Worm (Caenorhabditis elegans): ENCODE data around the gene srx-63.

srx-63 gene

DNA sequence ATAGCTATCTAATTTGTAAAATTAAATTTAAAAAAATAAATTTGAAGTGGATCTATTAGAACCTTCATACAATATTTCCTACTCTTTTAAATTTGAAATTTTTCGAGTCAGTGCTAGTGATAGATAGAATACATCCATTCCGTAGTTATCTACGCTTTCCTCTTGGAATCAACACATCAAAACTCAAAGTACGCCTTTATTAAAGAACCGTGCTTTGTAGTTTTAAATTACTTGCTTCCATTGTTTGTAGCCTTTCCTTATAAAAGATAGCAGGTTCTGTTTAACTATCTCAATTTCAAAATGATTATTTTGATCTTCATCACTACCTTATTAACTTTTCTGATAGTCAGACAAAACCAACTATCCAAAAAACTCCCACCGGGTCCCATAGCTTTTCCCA is 13.6 kb downstream of the srx-63 start, which contains the start of gene cyp-35B3:
cyp-35B3 (plus strand) TSS at position 301 of the 400 bp plus-strand sequence.
- no peak for TF ChIP-seq nhr-10 (tag; optimal IDR thresholded peaks at IDR 0.05)
- no peak for TF ChIP-seq nhr-77 (tag; optimal IDR thresholded peaks at IDR 0.05)
- no peak for TF ChIP-seq gmeb-1 (tag; optimal IDR thresholded peaks at IDR 0.05)

DNA sequence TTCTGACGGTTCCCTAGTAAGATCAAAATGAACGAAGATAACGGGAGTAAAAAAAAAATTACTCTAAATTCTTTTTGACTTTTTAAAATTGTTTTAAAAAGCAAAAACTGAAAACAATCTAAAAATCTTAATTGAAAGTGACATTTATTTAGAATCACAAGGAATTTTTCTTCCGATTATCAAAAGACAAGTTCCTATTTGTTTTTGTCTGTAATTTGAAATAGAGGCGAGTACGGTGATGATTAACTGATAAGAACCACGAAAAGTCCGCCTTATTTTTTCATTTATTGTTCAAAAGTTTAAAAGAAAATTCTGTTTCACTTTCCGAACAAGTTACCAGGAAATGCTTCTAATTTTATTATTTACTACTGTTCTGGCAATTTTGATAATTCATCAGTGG is 18.3 kb downstream of the srx-63 start, which contains the start of gene dach-1:
dach-1 (plus strand) TSS at position 301 of the 400 bp plus-strand sequence.
- TF ChIP-seq nhr-129 (tag; optimal IDR thresholded peaks at IDR 0.05) (no peak), elt-1 (tag; optimal IDR thresholded peaks at IDR 0.05) (no peak), alr-1 (tag; optimal IDR thresholded peaks at IDR 0.05) (no peak), nhr-21 (tag; optimal IDR thresholded peaks at IDR 0.05) (no peak), nhr-11 (tag; optimal IDR thresholded peaks at IDR 0.05) (no peak), F13H6.1 (tag; optimal IDR thresholded peaks at IDR 0.05) (no peak), lin-11 (tag; optimal IDR thresholded peaks at IDR 0.05) (no peak), snpc-4 (tag; optimal IDR thresholded peaks at IDR 0.05) (no peak), R02D3.7 (tag; optimal IDR thresholded peaks at IDR 0.05) (no peak), ceh-16 (tag; optimal IDR thresholded peaks at IDR 0.05) (no peak), nhr-237 (tag; optimal IDR thresholded peaks at IDR 0.05) (no peak), blmp-1 (tag; optimal IDR thresholded peaks at IDR 0.05; ENCODE audit: insufficient read depth) (no peak), aly-2 (tag; optimal IDR thresholded peaks at IDR 0.05) (no peak), sma-9 (GFP tag; optimal IDR thresholded peaks at IDR 0.05) (no peak), sma-9 (tag; optimal IDR thresholded peaks at IDR 0.05) (no peak), unc-62 (GFP tag; optimal IDR thresholded peaks at IDR 0.05) (no peak), nhr-6 (tag; optimal IDR thresholded peaks at IDR 0.05) (no peak), ama-1 (optimal IDR thresholded peaks at IDR 0.05) (no peak), peb-1 (tag; optimal IDR thresholded peaks at IDR 0.05) (no peak)

DNA sequence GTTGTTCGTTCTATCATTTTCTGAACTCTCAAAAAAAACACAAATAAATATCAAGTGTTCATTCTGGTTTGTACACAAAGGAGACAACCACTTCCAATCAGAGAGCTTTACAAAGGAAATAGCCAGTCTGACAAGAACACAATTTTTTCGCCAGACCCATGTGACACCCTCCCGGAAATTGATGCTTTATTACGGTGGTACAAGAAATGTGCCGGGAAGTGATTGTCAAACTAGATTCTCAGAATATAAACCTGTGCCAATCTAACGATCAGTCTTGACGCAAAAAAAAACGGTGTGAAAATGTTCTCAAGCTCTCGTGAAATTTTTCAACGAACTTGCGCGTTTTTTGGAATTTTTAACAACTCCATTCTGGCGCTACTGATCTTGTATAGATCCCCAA is 22.3 kb downstream of the srx-63 start, which contains the start of gene str-247:
str-247 (plus strand) TSS at position 301 of the 400 bp plus-strand sequence.
- no peak for TF ChIP-seq ceh-82 (tag; optimal IDR thresholded peaks at IDR 0.05)
- TF ChIP-seq nhr-10 (tag; optimal IDR thresholded peaks at IDR 0.05), result no peak
- no peak for TF ChIP-seq ceh-16 (tag; optimal IDR thresholded peaks at IDR 0.05)
- no peak for TF ChIP-seq egl-27 (tag; optimal IDR thresholded peaks at IDR 0.05)
- no peak for TF ChIP-seq aly-2 (tag; optimal IDR thresholded peaks at IDR 0.05)
- no peak for TF ChIP-seq nhr-11 (tag; optimal IDR thresholded peaks at IDR 0.05)
- no peak for TF ChIP-seq nhr-23 (tag; optimal IDR thresholded peaks at IDR 0.05)
- TF ChIP-seq fos-1 (tag; optimal IDR thresholded peaks at IDR 0.05), result no peak
- TF ChIP-seq Y55F3AM.14 (GFP tag; optimal IDR thresholded peaks at IDR 0.05), result no peak
- no peak for TF ChIP-seq ztf-4 (tag; optimal IDR thresholded peaks at IDR 0.05)
- TF ChIP-seq nhr-12 (tag; optimal IDR thresholded peaks at IDR 0.05), result no peak
- no peak for TF ChIP-seq crh-2 (tag; optimal IDR thresholded peaks at IDR 0.05)
- TF ChIP-seq R02D3.7 (tag; optimal IDR thresholded peaks at IDR 0.05), result no peak
- TF ChIP-seq lin-11 (tag; optimal IDR thresholded peaks at IDR 0.05), result no peak
- no peak for TF ChIP-seq elt-1 (tag; optimal IDR thresholded peaks at IDR 0.05)
- TF ChIP-seq ztf-11 (tag; optimal IDR thresholded peaks at IDR 0.05), result no peak

DNA sequence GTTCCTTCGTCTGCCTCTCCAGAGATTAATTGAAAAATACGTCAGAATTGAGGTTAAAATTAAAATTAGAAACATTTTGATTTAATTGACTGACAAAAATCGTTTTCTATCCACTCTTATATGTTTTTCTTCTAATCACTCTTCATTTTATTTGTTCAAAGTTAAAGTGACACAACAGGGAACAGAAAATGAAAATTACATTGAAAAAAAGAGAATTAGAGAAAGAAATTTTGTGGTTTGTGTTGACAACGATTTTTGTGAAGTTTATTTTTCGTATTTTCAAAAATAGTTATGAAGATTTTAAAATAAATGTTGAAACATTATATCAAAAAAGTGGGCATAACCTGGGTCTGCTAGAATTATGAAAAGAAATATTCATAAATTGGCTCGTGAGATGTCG is 26.2 kb downstream of the srx-63 start, which contains the start of gene cyp-34A5:
cyp-34A5 (minus strand) TSS at position 101 of the 400 bp plus-strand sequence.
- no peak for TF ChIP-seq ztf-11 (tag; optimal IDR thresholded peaks at IDR 0.05)
- no peak for TF ChIP-seq unc-55 (GFP tag; optimal IDR thresholded peaks at IDR 0.05)
- no peak for TF ChIP-seq peb-1 (tag; optimal IDR thresholded peaks at IDR 0.05)
- TF ChIP-seq nhr-21 (tag; optimal IDR thresholded peaks at IDR 0.05), result no peak
- no peak for TF ChIP-seq mbf-1 (tag; optimal IDR thresholded peaks at IDR 0.05)
- no peak for TF ChIP-seq elt-1 (tag; optimal IDR thresholded peaks at IDR 0.05)
- TF ChIP-seq nhr-237 (tag; optimal IDR thresholded peaks at IDR 0.05), result no peak
- no peak for TF ChIP-seq C34F6.9 (tag; optimal IDR thresholded peaks at IDR 0.05)
- TF ChIP-seq nhr-11 (tag; optimal IDR thresholded peaks at IDR 0.05), result no peak

DNA sequence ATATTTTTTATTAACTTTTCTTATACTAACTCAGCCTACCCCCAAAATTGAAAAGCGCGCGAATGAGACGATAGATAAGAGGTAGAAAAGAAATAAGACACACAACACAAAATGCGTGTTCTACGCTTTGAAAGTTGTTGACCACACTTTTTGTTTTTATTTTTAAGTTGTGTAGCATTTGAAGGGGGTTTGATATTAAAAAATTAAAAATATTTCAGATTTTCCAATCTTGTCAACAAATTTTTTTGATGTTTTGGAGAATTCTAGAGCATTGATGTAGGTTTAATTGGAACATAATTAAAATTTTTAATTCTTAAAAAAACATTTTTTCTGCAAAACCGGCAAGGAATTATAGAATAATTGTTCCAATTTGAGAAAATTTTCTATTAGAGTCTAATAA is 29.8 kb downstream of the srx-63 start, which contains the start of gene cyp-34A6:
cyp-34A6 (minus strand) TSS at position 101 of the 400 bp plus-strand sequence.
- TF ChIP-seq lin-39 (tag; optimal IDR thresholded peaks at IDR 0.05) (no peak), crh-2 (tag; optimal IDR thresholded peaks at IDR 0.05) (no peak), blmp-1 (tag; optimal IDR thresholded peaks at IDR 0.05; ENCODE audit: insufficient read depth) (no peak), C34F6.9 (tag; optimal IDR thresholded peaks at IDR 0.05) (no peak)
